Worm (Caenorhabditis elegans) whole organism, midembryonic: ENCODE data around the gene F19C7.4.

ENCODE experiments used
- cog-1 ChIP-seq: sonication (generic microtip); optimal IDR thresholded peaks from 2 replicates; lab custom pipeline; 2016; ENCODE audit warnings: missing genetic modification characterization, missing compliant biosample characterization
- flt-1 ChIP-seq: fragments of 200-800 bp; sonication (Bioruptor generic); IDR thresholded peaks from 2 replicates; pipeline ENCODE4 v1.3.6; 2022; ENCODE audit warnings: missing genetic modification characterization, missing compliant biosample characterization
- med-1 ChIP-seq: sonication (generic microtip); optimal IDR thresholded peaks from 2 replicates; lab custom pipeline; 2017; ENCODE audit warnings: missing genetic modification characterization, mild to moderate bottlenecking, missing compliant biosample characterization, antibody characterized with exemption, missing genetic modification reagents; ENCODE audit not compliant: insufficient read depth
- tab-1 ChIP-seq: fragments of 200-800 bp; sonication (Bioruptor generic); IDR thresholded peaks from 2 replicates; pipeline ENCODE4 v1.3.6; 2022; ENCODE audit warnings: missing genetic modification characterization, missing compliant biosample characterization
- ztf-23 ChIP-seq: fragments of 200-800 bp; sonication (Bioruptor generic); IDR thresholded peaks from 2 replicates; pipeline ENCODE4 v1.3.6; 2022; ENCODE audit warnings: missing genetic modification reagents, missing genetic modification characterization, missing compliant biosample characterization
- ztf-29 ChIP-seq: fragments of 200-800 bp; sonication (Bioruptor generic); IDR thresholded peaks from 2 replicates; pipeline ENCODE4 v1.3.6; 2022; ENCODE audit warnings: missing genetic modification reagents, missing genetic modification characterization, missing compliant biosample characterization

DNA sequence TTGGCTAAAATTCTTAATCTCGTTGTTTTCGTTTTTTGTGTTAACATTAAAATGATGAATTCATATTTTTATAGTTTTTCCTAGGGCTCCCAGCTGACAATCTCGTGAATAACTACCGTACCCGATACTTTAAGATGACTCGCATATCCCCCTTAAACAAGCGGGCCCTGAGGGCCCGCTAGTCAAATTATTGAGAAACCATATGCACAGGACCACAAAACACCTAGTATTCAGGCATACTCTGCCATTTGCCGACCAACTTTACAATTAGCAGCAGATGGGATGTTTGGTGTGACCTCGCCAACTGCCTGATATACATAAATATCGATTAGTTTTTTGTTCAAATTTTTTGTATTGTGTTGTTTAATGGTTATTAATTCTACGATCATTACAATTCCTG lies 5.8 kb upstream of the F19C7.4 start, which contains the start of gene F19C7.3:
- TF ChIP-seq cog-1 (tag; lab: Kevin White, UChicago) (no peak), tab-1 (GFP tag; lab: Robert Waterston, UW) (no peak), med-1 (GFP tag; lab: Kevin White, UChicago) (no peak), ztf-29 (GFP tag; lab: Robert Waterston, UW) (no peak), flt-1 (GFP tag; lab: Robert Waterston, UW) (no peak), ztf-23 (GFP tag; lab: Robert Waterston, UW) (no peak)
